Worm (Caenorhabditis elegans): Measurements from ENCODE around the gene sro-1.

- no peak for TF ChIP-seq flt-1 (GFP tag; IDR thresholded peaks at IDR 0.05)
- no peak for TF ChIP-seq ztf-23 (GFP tag; IDR thresholded peaks at IDR 0.05)
- no peak for TF ChIP-seq cog-1 (tag; optimal IDR thresholded peaks at IDR 0.05)
- TF ChIP-seq ref-1 (GFP tag; conservative IDR thresholded peaks at IDR 0.05): no peak
- TF ChIP-seq med-1 (GFP tag; optimal IDR thresholded peaks at IDR 0.05; ENCODE audit: insufficient read depth): no peak
- TF ChIP-seq klf-2 (GFP tag; conservative IDR thresholded peaks at IDR 0.05): no peak
- TF ChIP-seq ztf-29 (GFP tag; IDR thresholded peaks at IDR 0.05): no peak
These were observed 9.2 kb downstream of the sro-1 start, which contains the start of gene D1022.3 for ce11 chrII:7456184-7456583.
